Fruit fly (Drosophila melanogaster): ENCODE results near the gene CG15812.

- TF ChIP-seq OdsH (GFP tag; optimal IDR thresholded peaks at IDR 0.05), result no peak
- no peak for TF ChIP-seq GATAd (GFP tag; optimal IDR thresholded peaks at IDR 0.05)
- no peak for TF ChIP-seq Hr78 (GFP tag; optimal IDR thresholded peaks at IDR 0.05)
- no peak for TF ChIP-seq usp (GFP tag; optimal IDR thresholded peaks at IDR 0.05)
- peak; percentile 22 for TF ChIP-seq HLH106 (tag; optimal IDR thresholded peaks at IDR 0.05)
- TF ChIP-seq psq (GFP tag; optimal IDR thresholded peaks at IDR 0.05), result peak; percentile 0
- no peak for TF ChIP-seq Dif (GFP tag; optimal IDR thresholded peaks at IDR 0.05; ENCODE audit: partially characterized antibody)
- no peak for TF ChIP-seq pan (optimal IDR thresholded peaks at IDR 0.05)
- TF ChIP-seq h (GFP tag; optimal IDR thresholded peaks at IDR 0.05), result no peak
- TF ChIP-seq brk (GFP tag; optimal IDR thresholded peaks at IDR 0.05), result no peak
- peak; percentile 35 for TF ChIP-seq Myc (optimal IDR thresholded peaks at IDR 0.05)
- no peak for TF ChIP-seq lola (GFP tag; optimal IDR thresholded peaks at IDR 0.05)
- no peak for TF ChIP-seq Hnf4 (GFP tag; optimal IDR thresholded peaks at IDR 0.05)
- TF ChIP-seq CG9705 (GFP tag; optimal IDR thresholded peaks at IDR 0.05), result no peak
Measured at dm6 chr3L:3143383-3143962, 16.3 kb upstream of the CG15812 start, which contains the start of the genes CG11537 and Alg2.
